Worm (Caenorhabditis elegans) whole organism, L2 larva: Measurements from ENCODE around the gene B0034.1.

Experiments used
- C34F6.9 ChIP-seq: fragments of 150-350 bp; optimal IDR thresholded peaks from 2 replicates; lab custom pipeline; 2014; ENCODE audit warnings: missing biosample characterization, missing genetic modification characterization
- F13H6.1 ChIP-seq: sonication (generic microtip); optimal IDR thresholded peaks from 2 replicates; lab custom pipeline; 2016; ENCODE audit warnings: missing genetic modification characterization, missing compliant biosample characterization
- R02D3.7 ChIP-seq: fragments of 150-350 bp; optimal IDR thresholded peaks from 2 replicates; lab custom pipeline; 2014; ENCODE audit warnings: missing biosample characterization, missing genetic modification characterization
- Y55F3AM.14 ChIP-seq: fragments of 200-800 bp; sonication (Bioruptor generic); optimal IDR thresholded peaks from 2 replicates; lab custom pipeline; 2018; ENCODE audit warnings: mild to moderate bottlenecking, missing genetic modification characterization, missing compliant biosample characterization
- ZK546.5 ChIP-seq: sonication (generic microtip); optimal IDR thresholded peaks from 2 replicates; lab custom pipeline; 2017; ENCODE audit warnings: missing biosample characterization, missing genetic modification characterization
- alr-1 ChIP-seq: fragments of 150-350 bp; optimal IDR thresholded peaks from 2 replicates; lab custom pipeline; 2014; ENCODE audit warnings: missing biosample characterization, missing genetic modification characterization
- aly-2 ChIP-seq: fragments of 150-350 bp; optimal IDR thresholded peaks from 2 replicates; lab custom pipeline; 2014; ENCODE audit warnings: missing biosample characterization, missing genetic modification characterization
- ama-1 ChIP-seq: fragments of 150-350 bp; optimal IDR thresholded peaks from 2 replicates; lab custom pipeline; 2018; ENCODE audit warnings: inconsistent platforms
- blmp-1 ChIP-seq: sonication (generic microtip); optimal IDR thresholded peaks from 2 replicates; lab custom pipeline; 2017; ENCODE audit warnings: missing genetic modification characterization, mild to moderate bottlenecking, missing compliant biosample characterization, antibody characterized with exemption, moderate library complexity; ENCODE audit not compliant: insufficient read depth
- ceh-16 ChIP-seq: fragments of 150-350 bp; optimal IDR thresholded peaks from 2 replicates; lab custom pipeline; 2014; ENCODE audit warnings: missing biosample characterization, missing genetic modification characterization
- ceh-82 ChIP-seq: fragments of 150-350 bp; optimal IDR thresholded peaks from 2 replicates; lab custom pipeline; 2014; ENCODE audit warnings: missing biosample characterization, missing genetic modification characterization
- crh-2 ChIP-seq: sonication (generic microtip); optimal IDR thresholded peaks from 2 replicates; lab custom pipeline; 2017; ENCODE audit warnings: missing biosample characterization, missing genetic modification characterization
- dmd-4 ChIP-seq: sonication (generic microtip); optimal IDR thresholded peaks from 2 replicates; lab custom pipeline; 2017; ENCODE audit warnings: missing biosample characterization, missing genetic modification characterization
- egl-27 ChIP-seq: sonication (generic microtip); optimal IDR thresholded peaks from 3 replicates; lab custom pipeline; 2017; ENCODE audit warnings: missing biosample characterization, missing genetic modification reagents, missing genetic modification characterization
- elt-1 ChIP-seq: fragments of 150-350 bp; optimal IDR thresholded peaks from 2 replicates; lab custom pipeline; 2014; ENCODE audit warnings: missing biosample characterization, missing genetic modification characterization
- elt-3 ChIP-seq: sonication (generic microtip); optimal IDR thresholded peaks from 2 replicates; lab custom pipeline; 2017; ENCODE audit warnings: missing biosample characterization, missing genetic modification characterization
- fos-1 ChIP-seq: fragments of 150-350 bp; optimal IDR thresholded peaks from 2 replicates; lab custom pipeline; 2014; ENCODE audit warnings: missing biosample characterization, missing genetic modification characterization
- gmeb-1 ChIP-seq: fragments of 150-350 bp; optimal IDR thresholded peaks from 2 replicates; lab custom pipeline; 2014; ENCODE audit warnings: missing biosample characterization, missing genetic modification characterization
- lin-11 ChIP-seq: fragments of 150-350 bp; sonication (generic microtip); optimal IDR thresholded peaks from 2 replicates; lab custom pipeline; 2014; ENCODE audit warnings: missing biosample characterization, missing genetic modification characterization, inconsistent platforms, mixed read lengths
- lin-39 ChIP-seq: fragments of 150-350 bp; optimal IDR thresholded peaks from 2 replicates; lab custom pipeline; 2014; ENCODE audit warnings: missing biosample characterization, missing genetic modification reagents, missing genetic modification characterization
- lsy-2 ChIP-seq, 2 experiments: fragments of 150-350 bp in 1 of 2; sonication (generic microtip) in 1 of 2; optimal IDR thresholded peaks; 2 replicates each; lab custom pipeline; 2014 to 2017; ENCODE audit warnings: missing biosample characterization in 2 of 2, missing genetic modification characterization in 2 of 2
- mab-5 ChIP-seq: fragments of 150-350 bp; optimal IDR thresholded peaks from 2 replicates; lab custom pipeline; 2014; ENCODE audit warnings: missing biosample characterization, missing genetic modification characterization
- mbf-1 ChIP-seq: sonication (generic microtip); optimal IDR thresholded peaks from 2 replicates; lab custom pipeline; 2017; ENCODE audit warnings: missing biosample characterization, missing genetic modification characterization
- nhr-10 ChIP-seq: sonication (generic microtip); optimal IDR thresholded peaks from 2 replicates; lab custom pipeline; 2017; ENCODE audit warnings: missing biosample characterization, missing genetic modification characterization
- nhr-11 ChIP-seq: fragments of 150-350 bp; optimal IDR thresholded peaks from 2 replicates; lab custom pipeline; 2014; ENCODE audit warnings: missing biosample characterization, missing genetic modification characterization
- nhr-12 ChIP-seq: fragments of 150-350 bp; optimal IDR thresholded peaks from 2 replicates; lab custom pipeline; 2014; ENCODE audit warnings: missing biosample characterization, missing genetic modification characterization
- nhr-129 ChIP-seq: fragments of 150-350 bp; optimal IDR thresholded peaks from 2 replicates; lab custom pipeline; 2014; ENCODE audit warnings: missing biosample characterization, missing genetic modification characterization
- nhr-21 ChIP-seq: fragments of 150-350 bp; optimal IDR thresholded peaks from 2 replicates; lab custom pipeline; 2014; ENCODE audit warnings: missing biosample characterization, missing genetic modification characterization
- nhr-23 ChIP-seq: fragments of 150-350 bp; optimal IDR thresholded peaks from 2 replicates; lab custom pipeline; 2014; ENCODE audit warnings: missing biosample characterization, missing genetic modification reagents, missing genetic modification characterization
- nhr-237 ChIP-seq: fragments of 150-350 bp; optimal IDR thresholded peaks from 2 replicates; lab custom pipeline; 2014; ENCODE audit warnings: missing biosample characterization, missing genetic modification characterization
- nhr-25 ChIP-seq: fragments of 150-350 bp; sonication (generic microtip); optimal IDR thresholded peaks from 3 replicates; lab custom pipeline; 2014; ENCODE audit warnings: missing biosample characterization, missing genetic modification characterization
- nhr-6 ChIP-seq: fragments of 150-350 bp; optimal IDR thresholded peaks from 2 replicates; lab custom pipeline; 2014; ENCODE audit warnings: missing biosample characterization, missing genetic modification characterization
- peb-1 ChIP-seq: fragments of 150-350 bp; optimal IDR thresholded peaks from 2 replicates; lab custom pipeline; 2014; ENCODE audit warnings: missing biosample characterization, missing genetic modification characterization
- sem-4 ChIP-seq: fragments of 150-350 bp; optimal IDR thresholded peaks from 2 replicates; lab custom pipeline; 2014; ENCODE audit warnings: missing biosample characterization, missing genetic modification reagents, missing genetic modification characterization
- skn-1 ChIP-seq: sonication (generic microtip); optimal IDR thresholded peaks from 2 replicates; lab custom pipeline; 2017; ENCODE audit warnings: missing biosample characterization, missing genetic modification characterization
- sma-3 ChIP-seq: sonication (generic microtip); optimal IDR thresholded peaks from 2 replicates; lab custom pipeline; 2016; ENCODE audit warnings: missing genetic modification reagents, missing genetic modification characterization, missing compliant biosample characterization
- sma-9 ChIP-seq, 2 experiments: fragments of 150-350 bp in 1 of 2; sonication (generic microtip) in 1 of 2; optimal IDR thresholded peaks; 2 replicates each; lab custom pipeline; 2014 to 2016; ENCODE audit warnings: missing genetic modification characterization in 2 of 2, mild to moderate bottlenecking in 1 of 2, missing biosample characterization in 1 of 2, missing compliant biosample characterization in 1 of 2, missing genetic modification reagents in 1 of 2, moderate library complexity in 1 of 2
- snpc-4 ChIP-seq: fragments of 150-350 bp; optimal IDR thresholded peaks from 2 replicates; lab custom pipeline; 2014; ENCODE audit warnings: missing biosample characterization, missing genetic modification characterization
- unc-39 ChIP-seq: fragments of 150-350 bp; optimal IDR thresholded peaks from 2 replicates; lab custom pipeline; 2014; ENCODE audit warnings: missing biosample characterization, missing genetic modification characterization
- unc-55 ChIP-seq: fragments of 150-350 bp; sonication (generic microtip); optimal IDR thresholded peaks from 3 replicates; lab custom pipeline; 2014; ENCODE audit warnings: missing biosample characterization, missing genetic modification reagents, missing genetic modification characterization
- unc-62 ChIP-seq: fragments of 150-350 bp; optimal IDR thresholded peaks from 2 replicates; lab custom pipeline; 2014; ENCODE audit warnings: missing biosample characterization, missing genetic modification reagents, missing genetic modification characterization
- zag-1 ChIP-seq: fragments of 150-350 bp; optimal IDR thresholded peaks from 2 replicates; lab custom pipeline; 2014; ENCODE audit warnings: missing biosample characterization, missing genetic modification characterization
- ztf-1 ChIP-seq: fragments of 200-800 bp; sonication (Bioruptor generic); conservative IDR thresholded peaks from 2 replicates; pipeline ENCODE4 v1.3.6; 2022; ENCODE audit warnings: missing genetic modification characterization, missing compliant biosample characterization
- ztf-11 ChIP-seq: sonication (generic microtip); optimal IDR thresholded peaks from 2 replicates; lab custom pipeline; 2017; ENCODE audit warnings: missing biosample characterization, missing genetic modification characterization
- ztf-4 ChIP-seq: fragments of 150-350 bp; optimal IDR thresholded peaks from 2 replicates; lab custom pipeline; 2014; ENCODE audit warnings: missing biosample characterization, missing genetic modification characterization

Gene B0034.1

ce11 chrII:5931904-5932764 is 36.0 kb upstream of the B0034.1 start:
- TF ChIP-seq sma-9 (GFP tag; optimal IDR thresholded peaks at IDR 0.05; lab: Kevin White, UChicago) (peak; percentile 88), sma-9 (tag; optimal IDR thresholded peaks at IDR 0.05; lab: Kevin White, UChicago) (no peak), fos-1 (tag; lab: Kevin White, UChicago) (peak; percentile 83), gmeb-1 (tag; lab: Kevin White, UChicago) (peak; percentile 44), C34F6.9 (tag; lab: Kevin White, UChicago) (peak; percentile 61), mab-5 (tag; lab: Kevin White, UChicago) (peak; percentile 21), alr-1 (tag; lab: Kevin White, UChicago) (no peak), lsy-2 (tag; optimal IDR thresholded peaks at IDR 0.05; lab: Kevin White, UChicago) (peak in 1 of 2 experiments; percentile 66), nhr-21 (peak; percentile 45), nhr-129 (tag; lab: Kevin White, UChicago) (peak; percentile 61), ztf-11 (tag; lab: Kevin White, UChicago) (no peak), skn-1 (tag; lab: Kevin White, UChicago) (no peak), unc-62 (GFP tag; lab: Kevin White, UChicago) (peak; percentile 12), nhr-10 (tag; lab: Kevin White, UChicago) (no peak), nhr-6 (peak; percentile 22), crh-2 (peak; percentile 91), R02D3.7 (tag; lab: Kevin White, UChicago) (no peak), F13H6.1 (peak; percentile 61)

- TF ChIP-seq ZK546.5 (tag; lab: Kevin White, UChicago) (no peak), crh-2 (no peak), blmp-1 (tag; lab: Kevin White, UChicago) (no peak)
Measured at ce11 chrII:5933133-5933532, 35.0 kb upstream of the B0034.1 start.

- TF ChIP-seq nhr-6 (no peak), ztf-1 (no peak), nhr-25 (tag; lab: Kevin White, UChicago) (no peak), ztf-11 (tag; lab: Kevin White, UChicago) (no peak), C34F6.9 (tag; lab: Kevin White, UChicago) (no peak), aly-2 (no peak), skn-1 (tag; lab: Kevin White, UChicago) (no peak), sma-9 (GFP tag; optimal IDR thresholded peaks at IDR 0.05; lab: Kevin White, UChicago) (peak; percentile 26), sma-9 (tag; optimal IDR thresholded peaks at IDR 0.05; lab: Kevin White, UChicago) (no peak), dmd-4 (tag; lab: Kevin White, UChicago) (no peak), F13H6.1 (no peak), nhr-12 (tag; lab: Kevin White, UChicago) (no peak), ceh-82 (no peak), nhr-21 (peak; percentile 34), Y55F3AM.14 (GFP tag; lab: Kevin White, UChicago) (no peak), nhr-10 (tag; lab: Kevin White, UChicago) (no peak), ceh-16 (tag; lab: Kevin White, UChicago) (no peak), nhr-11 (tag; lab: Kevin White, UChicago) (no peak), nhr-23 (tag; lab: Kevin White, UChicago) (no peak), elt-1 (tag; lab: Kevin White, UChicago) (no peak), sma-3 (GFP tag; lab: Kevin White, UChicago) (peak; percentile 42), sem-4 (tag; lab: Kevin White, UChicago) (no peak), mbf-1 (tag; lab: Kevin White, UChicago) (no peak), egl-27 (tag; lab: Kevin White, UChicago) (no peak), zag-1 (tag; lab: Kevin White, UChicago) (no peak), fos-1 (tag; lab: Kevin White, UChicago) (peak; percentile 34), lin-39 (tag; lab: Kevin White, UChicago) (no peak), unc-62 (GFP tag; lab: Kevin White, UChicago) (no peak), elt-3 (tag; lab: Kevin White, UChicago) (no peak), mab-5 (tag; lab: Kevin White, UChicago) (no peak), nhr-237 (no peak), ama-1 (no peak), ztf-4 (tag; lab: Kevin White, UChicago) (no peak), lin-11 (tag; lab: Kevin White, UChicago) (no peak), lsy-2 (tag; optimal IDR thresholded peaks at IDR 0.05; lab: Kevin White, UChicago) (no peak), R02D3.7 (tag; lab: Kevin White, UChicago) (no peak), peb-1 (tag; lab: Kevin White, UChicago) (no peak), crh-2 (no peak), nhr-129 (tag; lab: Kevin White, UChicago) (peak; percentile 62), unc-55 (no peak), blmp-1 (tag; lab: Kevin White, UChicago) (no peak), gmeb-1 (tag; lab: Kevin White, UChicago) (peak; percentile 8), unc-39 (no peak), snpc-4 (tag; lab: Kevin White, UChicago) (no peak)
Measured at ce11 chrII:5933962-5934422, 34.1 kb upstream of the B0034.1 start.
